Fruit fly (Drosophila melanogaster) whole organism, embryonic: ENCODE results near the gene axo.

Experiments used
- Asciz ChIP-seq: fragments of 200-800 bp; sonication (Bioruptor generic); optimal IDR thresholded peaks from 2 replicates; lab custom pipeline; 2017; ENCODE audit warnings: missing biosample characterization, mild to moderate bottlenecking, missing genetic modification characterization, missing genetic modification reagents
- Blimp-1 ChIP-seq: fragments of 200-800 bp; sonication (Bioruptor generic); optimal IDR thresholded peaks from 3 replicates; lab custom pipeline; 2018; ENCODE audit warnings: missing biosample characterization, missing genetic modification characterization, mild to moderate bottlenecking, moderate library complexity, missing genetic modification reagents
- CG10366 ChIP-seq: fragments of 200-800 bp; sonication (Bioruptor generic); IDR thresholded peaks from 2 replicates; pipeline ENCODE4 v1.3.6; 2022; ENCODE audit warnings: missing biosample characterization, missing genetic modification characterization
- CG11695 ChIP-seq: fragments of 200-800 bp; sonication (Bioruptor generic); IDR thresholded peaks from 3 replicates; pipeline ENCODE4 v1.3.6; 2022; ENCODE audit warnings: missing biosample characterization, missing genetic modification characterization
- CG12236 ChIP-seq: fragments of 200-800 bp; sonication (Bioruptor generic); optimal IDR thresholded peaks from 2 replicates; lab custom pipeline; 2016; ENCODE audit warnings: missing biosample characterization, missing genetic modification characterization
- CG12744 ChIP-seq: fragments of 200-800 bp; sonication (Bioruptor generic); optimal IDR thresholded peaks from 2 replicates; lab custom pipeline; 2016; ENCODE audit warnings: missing biosample characterization, missing genetic modification characterization
- CG14710 ChIP-seq: fragments of 200-800 bp; sonication (Bioruptor generic); optimal IDR thresholded peaks from 3 replicates; lab custom pipeline; 2019; ENCODE audit warnings: missing biosample characterization, mild to moderate bottlenecking, missing genetic modification characterization, moderate library complexity
- CG15601 ChIP-seq: fragments of 200-800 bp; sonication (Bioruptor generic); optimal IDR thresholded peaks from 3 replicates; lab custom pipeline; 2019; ENCODE audit warnings: missing biosample characterization, mild to moderate bottlenecking, missing genetic modification characterization, moderate library complexity
- CG17359 ChIP-seq: fragments of 200-800 bp; sonication (Bioruptor generic); optimal IDR thresholded peaks from 3 replicates; lab custom pipeline; 2018; ENCODE audit warnings: missing biosample characterization, mild to moderate bottlenecking, missing genetic modification characterization, moderate library complexity
- CG17385 ChIP-seq: fragments of 200-800 bp; sonication (Bioruptor generic); optimal IDR thresholded peaks from 3 replicates; lab custom pipeline; 2018; ENCODE audit warnings: missing biosample characterization, mild to moderate bottlenecking, missing genetic modification characterization
- CG18011 ChIP-seq: fragments of 200-800 bp; sonication (Bioruptor generic); optimal IDR thresholded peaks from 2 replicates; lab custom pipeline; 2017; ENCODE audit warnings: missing biosample characterization, missing genetic modification characterization, mild to moderate bottlenecking, moderate library complexity, missing genotype
- CG18619 ChIP-seq: fragments of 200-800 bp; sonication (Bioruptor generic); optimal IDR thresholded peaks from 3 replicates; lab custom pipeline; 2017; ENCODE audit warnings: missing biosample characterization, mild to moderate bottlenecking, missing genetic modification characterization
- CG18764 ChIP-seq: fragments of 200-800 bp; sonication (Bioruptor generic); optimal IDR thresholded peaks from 3 replicates; lab custom pipeline; 2016; ENCODE audit warnings: missing biosample characterization, missing genetic modification characterization
- CG2202 ChIP-seq: fragments of 200-800 bp; sonication (Bioruptor generic); optimal IDR thresholded peaks from 2 replicates; lab custom pipeline; 2018; ENCODE audit warnings: missing biosample characterization, mild to moderate bottlenecking, missing genetic modification characterization
- CG2875 ChIP-seq: fragments of 200-800 bp; sonication (Bioruptor generic); optimal IDR thresholded peaks from 2 replicates; lab custom pipeline; 2017; ENCODE audit warnings: missing biosample characterization, mild to moderate bottlenecking, missing genetic modification characterization, missing genetic modification reagents
- CG3281 ChIP-seq: fragments of 200-800 bp; sonication (Bioruptor generic); optimal IDR thresholded peaks from 3 replicates; lab custom pipeline; 2017; ENCODE audit warnings: missing biosample characterization, mild to moderate bottlenecking, missing genetic modification characterization
- CG3407 ChIP-seq: fragments of 200-800 bp; sonication (Bioruptor generic); optimal IDR thresholded peaks from 2 replicates; lab custom pipeline; 2018; ENCODE audit warnings: missing biosample characterization, mild to moderate bottlenecking, missing genetic modification characterization
- CG4707 ChIP-seq: fragments of 200-800 bp; sonication (Bioruptor generic); optimal IDR thresholded peaks from 2 replicates; lab custom pipeline; 2018; ENCODE audit warnings: missing biosample characterization, mild to moderate bottlenecking, missing genetic modification characterization, moderate library complexity
- CG5953 ChIP-seq: fragments of 200-800 bp; sonication (Bioruptor generic); IDR thresholded peaks from 2 replicates; pipeline ENCODE4 v1.3.6; 2022; ENCODE audit warnings: missing biosample characterization, missing genetic modification characterization
- CG6272 ChIP-seq: fragments of 200-800 bp; sonication (Bioruptor generic); IDR thresholded peaks from 2 replicates; pipeline ENCODE4 v1.3.6; 2022; ENCODE audit warnings: missing biosample characterization, missing genetic modification characterization
- CG7839 ChIP-seq: fragments of 200-800 bp; sonication (Bioruptor generic); optimal IDR thresholded peaks from 3 replicates; lab custom pipeline; 2018; ENCODE audit warnings: missing biosample characterization, mild to moderate bottlenecking, missing genetic modification characterization, moderate library complexity
- CG7928 ChIP-seq: fragments of 200-800 bp; sonication (Bioruptor generic); optimal IDR thresholded peaks from 2 replicates; lab custom pipeline; 2017; ENCODE audit warnings: missing biosample characterization, mild to moderate bottlenecking, missing genetic modification characterization
- CG9215 ChIP-seq: fragments of 200-800 bp; sonication (Bioruptor generic); IDR thresholded peaks from 2 replicates; pipeline ENCODE4 v1.3.6; 2022; ENCODE audit warnings: missing biosample characterization, missing genetic modification characterization
- Dfd ChIP-seq, 2 experiments: fragments of >200 bp; optimal IDR thresholded peaks; 2 replicates each; lab custom pipeline; 2017; ENCODE audit warnings: missing biosample characterization in 2 of 2, missing genetic modification characterization in 2 of 2
- HHEX ChIP-seq: fragments of 200-800 bp; sonication (Bioruptor generic); optimal IDR thresholded peaks from 3 replicates; lab custom pipeline; 2017; ENCODE audit warnings: missing biosample characterization, mild to moderate bottlenecking, missing genetic modification characterization, missing genetic modification reagents
- MTF-1 ChIP-seq: fragments of 200-800 bp; sonication (Bioruptor generic); optimal IDR thresholded peaks from 2 replicates; lab custom pipeline; 2018; ENCODE audit warnings: missing biosample characterization, mild to moderate bottlenecking, missing genetic modification characterization, borderline replicate concordance
- Mes4 ChIP-seq: fragments of 200-800 bp; sonication (Bioruptor generic); optimal IDR thresholded peaks from 2 replicates; lab custom pipeline; 2016; ENCODE audit warnings: missing biosample characterization, missing genetic modification characterization
- NC2β ChIP-seq: fragments of 200-800 bp; sonication (Bioruptor generic); optimal IDR thresholded peaks from 2 replicates; lab custom pipeline; 2016; ENCODE audit warnings: missing biosample characterization, missing genetic modification characterization
- NFAT ChIP-seq: fragments of 200-800 bp; sonication (Bioruptor generic); IDR thresholded peaks from 2 replicates; pipeline ENCODE4 v1.3.6; 2022; ENCODE audit warnings: missing biosample characterization, missing genetic modification characterization
- Nf-YA ChIP-seq: fragments of 200-800 bp; sonication (Bioruptor generic); IDR thresholded peaks from 2 replicates; pipeline ENCODE4 v1.3.6; 2022; ENCODE audit warnings: missing biosample characterization, missing genetic modification characterization
- Nf-YB ChIP-seq: fragments of 200-800 bp; sonication (Bioruptor generic); optimal IDR thresholded peaks from 3 replicates; lab custom pipeline; 2019; ENCODE audit warnings: missing biosample characterization, mild to moderate bottlenecking, missing genetic modification characterization, moderate library complexity
- PHDP ChIP-seq: fragments of 200-800 bp; sonication (Bioruptor generic); optimal IDR thresholded peaks from 3 replicates; lab custom pipeline; 2018; ENCODE audit warnings: missing biosample characterization, mild to moderate bottlenecking, missing genetic modification characterization, moderate library complexity
- Ptx1 ChIP-seq: fragments of 200-800 bp; sonication (Bioruptor generic); IDR thresholded peaks from 2 replicates; pipeline ENCODE4 v1.3.6; 2022; ENCODE audit warnings: missing biosample characterization, missing genetic modification characterization
- Ravus ChIP-seq: fragments of 200-800 bp; sonication (Bioruptor generic); IDR thresholded peaks from 2 replicates; pipeline ENCODE4 v1.3.6; 2022; ENCODE audit warnings: missing biosample characterization, missing genetic modification characterization
- Vsx1 ChIP-seq: fragments of 200-800 bp; sonication (Bioruptor generic); optimal IDR thresholded peaks from 2 replicates; lab custom pipeline; 2017; ENCODE audit warnings: missing biosample characterization, mild to moderate bottlenecking, missing genetic modification characterization, missing genetic modification reagents
- Xrp1 ChIP-seq: fragments of 200-800 bp; sonication (Bioruptor generic); IDR thresholded peaks from 2 replicates; pipeline ENCODE4 v1.3.6; 2022; ENCODE audit warnings: missing biosample characterization, missing genetic modification characterization
- amos ChIP-seq: fragments of 200-800 bp; sonication (Bioruptor generic); IDR thresholded peaks from 2 replicates; pipeline ENCODE4 v1.3.6; 2022; ENCODE audit warnings: missing biosample characterization, missing genetic modification characterization; ENCODE audit not compliant: partially characterized antibody
- bbx ChIP-seq: fragments of 200-800 bp; sonication (Bioruptor generic); IDR thresholded peaks from 2 replicates; pipeline ENCODE4 v1.3.6; 2022; ENCODE audit warnings: missing biosample characterization, missing genetic modification characterization; ENCODE audit not compliant: partially characterized antibody
- bsh ChIP-seq, 2 experiments: fragments of 200-800 bp; sonication (Bioruptor generic); optimal IDR thresholded peaks; 2 replicates each; lab custom pipeline; 2017 to 2018; ENCODE audit warnings: mild to moderate bottlenecking in 2 of 2, missing biosample characterization in 2 of 2, missing genetic modification characterization in 2 of 2, moderate library complexity in 1 of 2
- cg ChIP-seq: fragments of 200-800 bp; sonication (Bioruptor generic); optimal IDR thresholded peaks from 3 replicates; lab custom pipeline; 2019; ENCODE audit warnings: missing biosample characterization, mild to moderate bottlenecking, missing genetic modification characterization, moderate library complexity
- chm ChIP-seq: fragments of 200-800 bp; sonication (Bioruptor generic); IDR thresholded peaks from 2 replicates; pipeline ENCODE4 v1.3.6; 2022; ENCODE audit warnings: missing biosample characterization, missing genetic modification characterization
- corto ChIP-seq: fragments of 200-800 bp; sonication (Bioruptor generic); optimal IDR thresholded peaks from 2 replicates; lab custom pipeline; 2016; ENCODE audit warnings: missing biosample characterization, mild to moderate bottlenecking, missing genetic modification characterization, moderate library complexity
- gce ChIP-seq: fragments of 200-800 bp; sonication (Bioruptor generic); IDR thresholded peaks from 3 replicates; pipeline ENCODE4 v1.3.6; 2022; ENCODE audit warnings: missing biosample characterization, missing genetic modification characterization
- gcm ChIP-seq: fragments of 200-800 bp; sonication (Bioruptor generic); optimal IDR thresholded peaks from 2 replicates; lab custom pipeline; 2019; ENCODE audit warnings: missing biosample characterization, mild to moderate bottlenecking, missing genetic modification characterization, moderate library complexity
- jumu ChIP-seq: fragments of 200-800 bp; sonication (Bioruptor generic); optimal IDR thresholded peaks from 3 replicates; lab custom pipeline; 2016; ENCODE audit warnings: missing biosample characterization, missing genetic modification characterization
- nau ChIP-seq: fragments of 200-800 bp; sonication (Bioruptor generic); optimal IDR thresholded peaks from 3 replicates; lab custom pipeline; 2017; ENCODE audit warnings: missing biosample characterization, mild to moderate bottlenecking, missing genetic modification characterization, missing genetic modification reagents
- org-1 ChIP-seq: fragments of 200-800 bp; sonication (Bioruptor generic); optimal IDR thresholded peaks from 2 replicates; lab custom pipeline; 2017; ENCODE audit warnings: missing biosample characterization, missing genetic modification characterization
- salm ChIP-seq: fragments of 200-800 bp; sonication (Bioruptor generic); optimal IDR thresholded peaks from 2 replicates; lab custom pipeline; 2018; ENCODE audit warnings: missing biosample characterization, mild to moderate bottlenecking, missing genetic modification characterization
- stwl ChIP-seq: fragments of 200-800 bp; sonication (Bioruptor generic); optimal IDR thresholded peaks from 3 replicates; lab custom pipeline; 2018; ENCODE audit warnings: missing biosample characterization, mild to moderate bottlenecking, missing genetic modification characterization, moderate library complexity
- vvl ChIP-seq: fragments of 200-800 bp; sonication (Bioruptor generic); IDR thresholded peaks from 2 replicates; pipeline ENCODE4 v1.3.6; 2022; ENCODE audit warnings: missing biosample characterization, missing genetic modification characterization

Gene axo

DNA sequence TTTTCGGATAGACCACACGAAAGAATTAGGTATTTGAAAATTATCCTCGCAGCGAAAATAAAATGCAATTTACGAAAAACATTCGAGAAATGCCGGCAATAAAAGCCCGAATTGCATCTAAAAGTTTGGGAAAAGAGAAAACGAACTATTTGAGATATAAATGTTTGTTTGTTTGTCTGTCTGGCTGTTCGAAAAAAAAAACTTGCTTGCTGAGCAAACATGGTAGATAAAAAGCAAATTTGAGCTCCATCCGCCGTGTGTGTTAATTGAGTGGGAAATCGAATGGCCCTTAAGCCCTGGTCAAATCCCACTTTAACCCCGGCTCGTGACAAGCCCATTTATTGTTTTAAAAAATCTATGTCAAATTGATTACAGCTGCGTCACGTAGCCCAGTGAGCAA lies 72.1 kb downstream of the axo start (continued):
- TF ChIP-seq CG12744 (GFP tag; lab: Kevin White, UChicago) = no peak
- TF ChIP-seq CG4707 = peak; percentile 51
- no peak for TF ChIP-seq CG17385 (GFP tag; lab: Kevin White, UChicago)
- TF ChIP-seq CG2202 (tag; lab: Kevin White, UChicago) = peak; percentile 19
- peak; percentile 28 for TF ChIP-seq gcm
- TF ChIP-seq CG9215 = no peak
- peak; percentile 25 for TF ChIP-seq MTF-1 (GFP tag; lab: Kevin White, UChicago)
- no peak for TF ChIP-seq CG10366
- TF ChIP-seq salm (tag; lab: Kevin White, UChicago) = peak; percentile 31
- TF ChIP-seq Mes4 (GFP tag; lab: Kevin White, UChicago) = peak; percentile 5
- peak; percentile 18 for TF ChIP-seq org-1 (GFP tag; lab: Kevin White, UChicago)
- TF ChIP-seq CG2875 (GFP tag; lab: Kevin White, UChicago) = peak; percentile 78
- TF ChIP-seq nau (GFP tag; lab: Kevin White, UChicago) = peak; percentile 19
- no peak for TF ChIP-seq CG18011 (GFP tag; lab: Kevin White, UChicago)
- TF ChIP-seq Ravus (GFP tag; lab: Robert Waterston, UW) = no peak
- TF ChIP-seq Xrp1 = 0 out of 2 replicates have a peak, but pooled peaks have one; percentile 5
- TF ChIP-seq CG14710 = peak; percentile 10
- TF ChIP-seq chm (GFP tag; lab: Robert Waterston, UW) = peak; percentile 16; the same call in 1 of the 2 replicates
- TF ChIP-seq gce (GFP tag; lab: Robert Waterston, UW) = no peak
- TF ChIP-seq CG5953 = no peak
- TF ChIP-seq CG7928 = no peak
- peak; percentile 37 for TF ChIP-seq CG17359 (tag; lab: Kevin White, UChicago)
- peak; percentile 25 for TF ChIP-seq CG18619 (GFP tag; lab: Kevin White, UChicago)
- TF ChIP-seq CG11695 (GFP tag; lab: Robert Waterston, UW) = no peak
- no peak for TF ChIP-seq CG6272 (GFP tag; lab: Robert Waterston, UW)
- peak; percentile 39 for TF ChIP-seq CG12236 (GFP tag; lab: Kevin White, UChicago)
- no peak for TF ChIP-seq corto (GFP tag; lab: Kevin White, UChicago)
- TF ChIP-seq CG18764 (GFP tag; lab: Kevin White, UChicago) = peak; percentile 1
- TF ChIP-seq Asciz = peak; percentile 63
- TF ChIP-seq Ptx1 (GFP tag; lab: Robert Waterston, UW) = no peak
- no peak for TF ChIP-seq NFAT (GFP tag; lab: Robert Waterston, UW)
- TF ChIP-seq CG15601 (tag; lab: Kevin White, UChicago) = peak; percentile 42
- TF ChIP-seq PHDP (tag; lab: Kevin White, UChicago) = peak; percentile 42
- no peak for TF ChIP-seq jumu (GFP tag; lab: Kevin White, UChicago)
- peak; percentile 26 for TF ChIP-seq HHEX (GFP tag; lab: Kevin White, UChicago)
- peak in 1 of 2 experiments; percentile 53 for TF ChIP-seq bsh (GFP tag; optimal IDR thresholded peaks at IDR 0.05; lab: Kevin White, UChicago)
- no peak for TF ChIP-seq cg (GFP tag; lab: Kevin White, UChicago)
- no peak for TF ChIP-seq bbx
- peak; percentile 76 for TF ChIP-seq CG3407 (GFP tag; lab: Kevin White, UChicago)
- TF ChIP-seq NC2β (GFP tag; lab: Kevin White, UChicago) = no peak
- no peak for TF ChIP-seq vvl
- TF ChIP-seq Vsx1 = peak; percentile 67
- TF ChIP-seq Nf-YA (GFP tag; lab: Robert Waterston, UW) = no peak
- no peak for TF ChIP-seq Dfd (GFP tag; optimal IDR thresholded peaks at IDR 0.05; lab: Kevin White, UChicago)
- no peak for TF ChIP-seq amos
- peak; percentile 49 for TF ChIP-seq Blimp-1 (GFP tag; lab: Kevin White, UChicago)
- no peak for TF ChIP-seq CG7839
- no peak for TF ChIP-seq stwl (tag; lab: Kevin White, UChicago)
- TF ChIP-seq Nf-YB (GFP tag; lab: Kevin White, UChicago) = no peak
- TF ChIP-seq CG3281 (GFP tag; lab: Kevin White, UChicago) = no peak
